Worm (Caenorhabditis elegans) whole organism, young adult: ENCODE measurements around the gene best-14.

Experiments
- C17E4.6 ChIP-seq: fragments of 200-800 bp; sonication (Bioruptor generic); IDR thresholded peaks from 2 replicates; pipeline ENCODE4 v1.3.6; 2022; ENCODE audit warnings: missing genetic modification reagents, missing genetic modification characterization, missing compliant biosample characterization
- D2030.7 ChIP-seq: fragments of 200-800 bp; sonication (Bioruptor generic); IDR thresholded peaks from 2 replicates; pipeline ENCODE4 v1.3.6; 2022; ENCODE audit warnings: missing genetic modification reagents, missing genetic modification characterization, missing compliant biosample characterization
- F23B12.7 ChIP-seq: sonication (generic microtip); optimal IDR thresholded peaks from 2 replicates; lab custom pipeline; 2017; ENCODE audit warnings: missing genetic modification characterization, mild to moderate bottlenecking, missing compliant biosample characterization, antibody characterized with exemption, moderate library complexity; ENCODE audit not compliant: insufficient read depth
- F33H1.4 ChIP-seq: fragments of 200-800 bp; sonication (Bioruptor generic); IDR thresholded peaks from 2 replicates; pipeline ENCODE4 v1.3.6; 2022; ENCODE audit warnings: missing genetic modification reagents, missing genetic modification characterization, missing compliant biosample characterization
- F37B4.10 ChIP-seq: fragments of 200-800 bp; sonication (Bioruptor generic); IDR thresholded peaks from 2 replicates; pipeline ENCODE4 v1.3.6; 2022; ENCODE audit warnings: missing genetic modification characterization, missing compliant biosample characterization
- Y53G8AR.9 ChIP-seq: fragments of 200-800 bp; sonication (Bioruptor generic); conservative IDR thresholded peaks from 2 replicates; pipeline ENCODE4 v1.3.6; 2022; ENCODE audit warnings: missing genetic modification reagents, missing genetic modification characterization, missing compliant biosample characterization
- atf-7 ChIP-seq: sonication (generic microtip); optimal IDR thresholded peaks from 2 replicates; lab custom pipeline; 2017; ENCODE audit warnings: mild to moderate bottlenecking, missing genetic modification characterization, missing compliant biosample characterization
- attf-6 ChIP-seq: fragments of 200-800 bp; sonication (Bioruptor generic); IDR thresholded peaks from 2 replicates; pipeline ENCODE4 v1.3.6; 2022; ENCODE audit warnings: missing genetic modification reagents, missing genetic modification characterization, missing compliant biosample characterization
- bed-2 ChIP-seq: fragments of 200-800 bp; sonication (Bioruptor generic); IDR thresholded peaks from 2 replicates; pipeline ENCODE4 v1.3.6; 2022; ENCODE audit warnings: missing genetic modification reagents, missing genetic modification characterization, missing compliant biosample characterization
- ceh-58 ChIP-seq: fragments of 200-800 bp; sonication (Bioruptor generic); IDR thresholded peaks from 2 replicates; pipeline ENCODE4 v1.3.6; 2022; ENCODE audit warnings: missing genetic modification characterization, missing compliant biosample characterization
- ceh-91 ChIP-seq: fragments of 200-800 bp; sonication (Bioruptor generic); IDR thresholded peaks from 2 replicates; pipeline ENCODE4 v1.3.6; 2022; ENCODE audit warnings: missing genetic modification reagents, missing genetic modification characterization, missing compliant biosample characterization
- chd-7 ChIP-seq: sonication (generic microtip); optimal IDR thresholded peaks from 2 replicates; lab custom pipeline; 2016; ENCODE audit warnings: mild to moderate bottlenecking, missing genetic modification characterization, moderate library complexity, missing compliant biosample characterization
- die-1 ChIP-seq: sonication (generic microtip); optimal IDR thresholded peaks from 2 replicates; lab custom pipeline; 2016; ENCODE audit warnings: missing genotype, mild to moderate bottlenecking, missing genetic modification characterization, missing compliant biosample characterization
- egl-18 ChIP-seq: fragments of 200-800 bp; sonication (Bioruptor generic); IDR thresholded peaks from 2 replicates; pipeline ENCODE4 v1.3.6; 2022; ENCODE audit warnings: missing genetic modification reagents, missing genetic modification characterization, missing compliant biosample characterization
- egrh-3 ChIP-seq: fragments of 200-800 bp; sonication (Bioruptor generic); IDR thresholded peaks from 2 replicates; pipeline ENCODE4 v1.3.6; 2022; ENCODE audit warnings: missing genetic modification reagents, missing genetic modification characterization, missing compliant biosample characterization
- hmg-20 ChIP-seq: fragments of 200-800 bp; sonication (Bioruptor generic); IDR thresholded peaks from 2 replicates; pipeline ENCODE4 v1.3.6; 2022; ENCODE audit warnings: missing genetic modification reagents, missing genetic modification characterization, missing compliant biosample characterization
- hrde-1 ChIP-seq: sonication (generic microtip); optimal IDR thresholded peaks from 2 replicates; lab custom pipeline; 2016; ENCODE audit warnings: missing genetic modification characterization, mild to moderate bottlenecking, missing compliant biosample characterization, moderate library complexity, missing genotype, missing genetic modification reagents, borderline replicate concordance
- let-607 ChIP-seq, 2 experiments: fragments of 200-800 bp in 1 of 2; sonication (Bioruptor generic) in 1 of 2; sonication (generic microtip) in 1 of 2; optimal IDR thresholded peaks; 2 replicates each; lab custom pipeline; 2016 to 2018; ENCODE audit warnings: mild to moderate bottlenecking in 2 of 2, missing compliant biosample characterization in 2 of 2, missing genetic modification characterization in 2 of 2, moderate library complexity in 2 of 2, missing genotype in 1 of 2
- lin-54 ChIP-seq: fragments of 200-800 bp; sonication (Bioruptor generic); optimal IDR thresholded peaks from 2 replicates; lab custom pipeline; 2018; ENCODE audit warnings: mild to moderate bottlenecking, missing genetic modification characterization, missing compliant biosample characterization
- nhr-80 ChIP-seq: sonication (generic microtip); optimal IDR thresholded peaks from 2 replicates; lab custom pipeline; 2016; ENCODE audit warnings: missing genetic modification characterization, missing compliant biosample characterization
- nhr-90 ChIP-seq: sonication (generic microtip); optimal IDR thresholded peaks from 2 replicates; lab custom pipeline; 2016; ENCODE audit warnings: missing genotype, mild to moderate bottlenecking, missing genetic modification characterization, missing compliant biosample characterization
- sptf-2 ChIP-seq: fragments of 200-800 bp; sonication (Bioruptor generic); optimal IDR thresholded peaks from 2 replicates; lab custom pipeline; 2018; ENCODE audit warnings: mild to moderate bottlenecking, missing genetic modification characterization, missing compliant biosample characterization
- unc-62 ChIP-seq: fragments of 150-350 bp; optimal IDR thresholded peaks from 2 replicates; lab custom pipeline; 2014; ENCODE audit warnings: missing biosample characterization, missing genetic modification reagents, missing genetic modification characterization
- zfh-2 ChIP-seq: fragments of 200-800 bp; sonication (Bioruptor generic); conservative IDR thresholded peaks from 2 replicates; pipeline ENCODE4 v1.3.6; 2022; ENCODE audit warnings: missing genetic modification reagents, missing genetic modification characterization, missing compliant biosample characterization
- ztf-22 ChIP-seq: fragments of 200-800 bp; sonication (Bioruptor generic); optimal IDR thresholded peaks from 2 replicates; lab custom pipeline; 2018; ENCODE audit warnings: mild to moderate bottlenecking, missing genetic modification characterization, moderate library complexity, missing compliant biosample characterization
- ztf-26 ChIP-seq: sonication (generic microtip); optimal IDR thresholded peaks from 2 replicates; lab custom pipeline; 2017; ENCODE audit warnings: missing genetic modification characterization, missing compliant biosample characterization
- ztf-28 ChIP-seq: fragments of 200-800 bp; sonication (Bioruptor generic); IDR thresholded peaks from 2 replicates; pipeline ENCODE4 v1.3.6; 2022; ENCODE audit warnings: missing genetic modification reagents, missing genetic modification characterization, missing compliant biosample characterization
- ztf-6 ChIP-seq: fragments of 200-800 bp; sonication (Bioruptor generic); IDR thresholded peaks from 2 replicates; pipeline ENCODE4 v1.3.6; 2022; ENCODE audit warnings: missing genetic modification reagents, missing genetic modification characterization, missing compliant biosample characterization

Gene best-14

DNA sequence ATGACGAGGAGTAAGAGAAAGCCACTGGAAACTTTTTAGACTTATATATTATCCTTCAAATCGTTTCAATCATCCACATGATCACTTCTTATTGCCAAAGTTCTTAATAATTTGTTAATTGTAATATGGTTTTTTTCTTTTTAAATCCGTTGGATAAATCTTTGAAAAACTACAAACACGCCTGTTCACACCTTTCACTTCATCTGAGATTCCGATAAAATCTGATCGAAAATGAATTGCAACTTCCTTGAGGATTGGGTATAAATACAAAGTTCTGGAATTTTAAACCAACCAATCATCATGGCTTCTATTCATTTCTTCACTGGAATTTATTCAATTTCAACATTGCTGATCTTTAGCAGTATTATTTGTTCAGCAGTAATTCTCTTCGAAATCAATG is 2.8 kb downstream of the best-14 start, which contains the start of gene col-152:
col-152 (plus strand) TSS at position 301 of the 400 bp plus-strand sequence.
- TF ChIP-seq zfh-2 (GFP tag; lab: Robert Waterston, UW) (no peak), nhr-90 (no peak), ztf-26 (tag; lab: Kevin White, UChicago) (no peak), lin-54 (GFP tag; lab: Kevin White, UChicago) (no peak), unc-62 (GFP tag; lab: Kevin White, UChicago) (no peak), hrde-1 (tag; lab: Kevin White, UChicago) (no peak), chd-7 (tag; lab: Kevin White, UChicago) (no peak), bed-2 (GFP tag; lab: Robert Waterston, UW) (no peak), die-1 (tag; lab: Kevin White, UChicago) (no peak), ztf-28 (GFP tag; lab: Robert Waterston, UW) (no peak), attf-6 (GFP tag; lab: Robert Waterston, UW) (no peak), D2030.7 (GFP tag; lab: Robert Waterston, UW) (no peak)

DNA sequence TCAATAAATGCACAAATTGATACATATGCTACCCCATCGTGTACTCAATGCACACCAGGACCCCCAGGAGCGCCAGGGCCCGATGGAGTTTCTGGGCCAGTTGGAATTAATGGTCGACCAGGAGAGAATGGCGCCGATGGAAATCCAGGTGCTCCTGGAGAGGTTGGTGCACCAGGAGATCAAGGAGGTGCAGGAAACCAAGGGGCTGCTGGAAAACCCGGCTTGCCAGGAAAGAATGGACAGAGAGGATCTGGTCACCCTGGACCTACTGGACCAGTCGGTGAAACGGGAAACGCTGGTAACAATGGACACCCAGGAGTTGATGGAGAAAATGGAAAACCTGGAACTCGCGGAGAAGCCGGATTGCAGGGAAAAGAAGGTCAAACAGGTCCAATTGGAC is 3.9 kb downstream of the best-14 start:
- TF ChIP-seq ztf-22 (GFP tag; lab: Kevin White, UChicago) = peak; percentile 30
- no peak for TF ChIP-seq C17E4.6 (GFP tag; lab: Robert Waterston, UW)
- TF ChIP-seq hmg-20 = no peak
- peak; percentile 52; the same call in 1 of the 2 replicates for TF ChIP-seq egrh-3 (GFP tag; lab: Robert Waterston, UW)
- TF ChIP-seq ceh-58 (GFP tag; lab: Robert Waterston, UW) = no peak

DNA sequence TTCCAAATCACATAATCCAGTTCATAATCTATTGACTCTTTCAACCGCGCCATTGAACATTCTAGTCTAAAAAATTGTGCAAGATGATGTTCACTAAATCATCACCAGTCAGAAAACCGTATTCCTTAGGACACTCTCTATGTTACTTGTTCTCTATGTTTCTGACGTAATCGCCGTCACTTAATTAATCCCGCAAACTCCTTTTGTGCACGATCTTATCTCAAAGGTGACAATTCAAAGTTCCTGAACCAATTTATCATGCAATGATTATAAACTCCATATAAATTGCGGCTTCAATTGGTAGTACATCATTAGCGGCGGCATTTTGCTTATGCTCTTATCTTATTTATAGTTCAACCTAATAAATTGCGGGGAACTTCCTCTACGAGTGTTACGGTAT is 5.0 kb downstream of the best-14 start:
- TF ChIP-seq C17E4.6 (GFP tag; lab: Robert Waterston, UW) = no peak
- TF ChIP-seq atf-7 (tag; lab: Kevin White, UChicago) = peak; percentile 63
- TF ChIP-seq Y53G8AR.9 = no peak
- TF ChIP-seq nhr-80 (tag; lab: Kevin White, UChicago) = peak; percentile 60

DNA sequence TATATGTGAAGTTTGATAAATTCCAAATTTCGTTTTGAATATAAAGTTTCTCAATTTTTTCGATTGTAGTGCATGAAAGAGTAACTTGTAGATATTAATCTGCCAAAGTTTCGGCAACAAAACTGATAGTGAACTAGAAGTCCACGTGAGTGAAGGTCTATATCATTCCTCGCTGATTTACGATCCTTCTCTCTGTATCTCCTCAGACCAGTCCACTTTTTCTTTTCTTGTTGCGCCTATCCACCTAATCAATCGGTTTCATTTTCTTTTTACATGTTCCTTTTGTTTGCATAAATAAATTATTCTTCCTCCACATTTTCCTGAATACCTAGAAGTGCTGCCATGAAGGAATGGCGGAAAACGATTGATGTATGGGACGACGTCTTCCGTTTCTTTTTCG is 6.4 kb downstream of the best-14 start:
- TF ChIP-seq F37B4.10 (GFP tag; lab: Robert Waterston, UW) (no peak), sptf-2 (GFP tag; lab: Kevin White, UChicago) (no peak)
- TF ChIP-seq, all 124 proteins: peak for 0

- TF ChIP-seq nhr-80 (tag; lab: Kevin White, UChicago) (peak; percentile 31), let-607 (tag; optimal IDR thresholded peaks at IDR 0.05; lab: Kevin White, UChicago) (no peak)
Observed at ce11 chrV:10564830-10565365, 7.1 kb downstream of the best-14 start, which contains the start of gene cat-4. TSS of gene cat-4 (plus strand) at chrV:10564880.

DNA sequence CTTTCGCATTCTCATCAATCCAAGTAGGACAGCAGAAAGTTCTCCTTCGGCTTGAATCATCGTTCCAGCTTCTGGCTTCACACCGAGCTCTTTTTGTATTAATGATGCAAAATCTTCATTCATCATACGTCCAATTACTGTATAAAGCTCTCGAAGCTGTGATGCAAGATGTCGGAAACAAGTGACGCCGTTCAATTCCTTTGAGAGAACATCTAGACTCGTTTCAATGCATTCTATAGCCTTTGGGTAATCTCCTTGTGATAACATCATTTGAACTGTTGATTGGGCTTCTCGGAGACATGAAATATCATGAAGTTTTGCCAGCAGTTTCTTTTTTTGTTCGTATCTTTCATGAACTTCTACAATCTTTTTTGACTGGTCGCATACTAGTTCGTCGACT is 10.7 kb downstream of the best-14 start:
- TF ChIP-seq F33H1.4 (GFP tag; lab: Robert Waterston, UW) (no peak), ceh-91 (GFP tag; lab: Robert Waterston, UW) (no peak), F37B4.10 (GFP tag; lab: Robert Waterston, UW) (no peak), egl-18 (GFP tag; lab: Robert Waterston, UW) (no peak), chd-7 (tag; lab: Kevin White, UChicago) (no peak)
- TF ChIP-seq, all 124 proteins: peak for 0

- TF ChIP-seq ztf-6 (GFP tag; lab: Robert Waterston, UW) (no peak), F23B12.7 (tag; lab: Kevin White, UChicago) (no peak)
- TF ChIP-seq, all 124 proteins: peak for 0
Observed at ce11 chrV:10571523-10571922, 13.7 kb downstream of the best-14 start.
